Fruit fly (Drosophila melanogaster): ENCODE measurements around the gene zyd.

dm6 chrX:23011859-23012258 is 10.8 kb upstream of the zyd start:
- TF ChIP-seq insv (optimal IDR thresholded peaks at IDR 0.05) (no peak), psq (optimal IDR thresholded peaks at IDR 0.05) (no peak), h (optimal IDR thresholded peaks at IDR 0.05) (no peak), Myc (optimal IDR thresholded peaks at IDR 0.05) (no peak), Sin3A (optimal IDR thresholded peaks at IDR 0.05) (no peak), ttk (optimal IDR thresholded peaks at IDR 0.05) (no peak)
